Fruit fly (Drosophila melanogaster) S2 (cell line): ENCODE results near the gene CG46456.

ENCODE experiments used
- CG8478 ChIP-seq: fragments of >200 bp; optimal IDR thresholded peaks from 2 replicates; lab custom pipeline; 2018
- CTCF ChIP-seq, 2 experiments: fragments of >200 bp; optimal IDR thresholded peaks; 2 replicates each; lab custom pipeline; 2018

- no peak for TF ChIP-seq CG8478
- TF ChIP-seq CTCF (optimal IDR thresholded peaks at IDR 0.05; lab: Kevin White, UChicago), result no peak
Measured at dm6 chr3L:5356050-5356967, 1.2 kb upstream of the CG46456 start.
